Worm (Caenorhabditis elegans): Measurements from ENCODE around the gene F44E2.9.
A peak's percentile ranks its signal among the peaks of the same experiment; 100 is the strongest.

ce11 chrIII:8873990-8874668 lies 23.8 kb upstream of the F44E2.9 start:
- TF ChIP-seq ama-1 (optimal IDR thresholded peaks at IDR 0.05) (no peak), F13C5.2 (tag; optimal IDR thresholded peaks at IDR 0.05) (peak; percentile 59), ceh-13 (GFP tag; optimal IDR thresholded peaks at IDR 0.05) (no peak), scrt-1 (GFP tag; IDR thresholded peaks at IDR 0.05) (no peak), B0310.2 (tag; optimal IDR thresholded peaks at IDR 0.05) (peak; percentile 59)

Data from whole organism, early embryonic.